Worm (Caenorhabditis elegans) whole organism, L4 larva: ENCODE data around the gene memi-2.

Source experiments
- Y105C5A.15 ChIP-seq: fragments of 200-800 bp; sonication (Bioruptor generic); IDR thresholded peaks from 2 replicates; pipeline ENCODE4 v1.3.6; 2022; ENCODE audit warnings: missing genetic modification characterization, missing compliant biosample characterization
- ama-1 ChIP-seq: fragments of 150-350 bp; optimal IDR thresholded peaks from 2 replicates; lab custom pipeline; 2014; ENCODE audit warnings: inconsistent platforms, mixed read lengths
- nhr-10 ChIP-seq: fragments of 150-350 bp; optimal IDR thresholded peaks from 2 replicates; lab custom pipeline; 2014; ENCODE audit warnings: missing biosample characterization, missing genetic modification characterization
- pqm-1 ChIP-seq: sonication (generic microtip); optimal IDR thresholded peaks from 2 replicates; lab custom pipeline; 2017; ENCODE audit warnings: missing biosample characterization, missing genetic modification characterization
- spr-1 ChIP-seq: sonication (generic microtip); optimal IDR thresholded peaks from 2 replicates; lab custom pipeline; 2016; ENCODE audit warnings: mild to moderate bottlenecking, missing genetic modification characterization, missing compliant biosample characterization
- unc-62 ChIP-seq, 3 experiments: fragments of 150-350 bp in 1 of 3; sonication (generic microtip); optimal IDR thresholded peaks in 2 of 3; peaks in 1 of 3; 1 replicate in 1 of 3; 2 replicates in 2 of 3; lab custom pipeline; 2014 to 2017; ENCODE audit warnings: missing biosample characterization in 3 of 3, missing genetic modification characterization in 3 of 3, missing genetic modification reagents in 3 of 3, missing genotype in 1 of 3

DNA sequence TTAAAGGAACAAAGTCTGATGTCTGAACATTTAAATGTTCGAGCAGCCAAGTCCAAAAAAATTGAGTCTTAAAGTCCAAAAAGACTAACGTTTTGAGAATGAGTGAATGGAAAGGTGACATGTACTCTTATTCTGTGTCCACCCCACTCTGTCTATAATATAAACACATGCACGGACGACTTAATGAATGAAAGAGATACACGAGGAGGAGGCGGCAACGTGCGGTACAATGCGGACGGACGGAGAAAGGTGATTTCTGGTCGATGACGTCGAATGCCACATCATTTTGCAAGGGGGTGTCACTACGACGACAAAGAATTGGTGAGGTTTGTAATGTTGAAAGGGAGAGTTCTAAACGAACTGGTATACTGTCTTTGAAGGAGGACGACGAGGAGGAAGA, 5.6 kb downstream of the memi-2 start:
- TF ChIP-seq nhr-10 (tag; lab: Kevin White, UChicago) = no peak
- no peak for TF ChIP-seq pqm-1 (tag; lab: Kevin White, UChicago)
- no peak for TF ChIP-seq unc-62 (GFP tag; optimal IDR thresholded peaks at IDR 0.05 in 1 of 2; lab: Kevin White, UChicago)
- no peak for TF ChIP-seq unc-62 (tag; optimal IDR thresholded peaks at IDR 0.05; lab: Kevin White, UChicago)
- no peak for TF ChIP-seq ama-1 (lab: Kevin White, UChicago)
- TF ChIP-seq spr-1 (tag; lab: Kevin White, UChicago) = no peak
- no peak for TF ChIP-seq Y105C5A.15 (GFP tag; lab: Robert Waterston, UW)
